Fruit fly (Drosophila melanogaster) whole organism: ENCODE results near the gene hng2.

Experiments
- CG8478 ChIP-seq: fragments of >200 bp; optimal IDR thresholded peaks from 2 replicates; lab custom pipeline; 2018; ENCODE audit warnings: inconsistent platforms
- Dll ChIP-seq: fragments of >200 bp; optimal IDR thresholded peaks from 2 replicates; lab custom pipeline; 2017
- EcR ChIP-seq, 2 experiments: fragments of >200 bp; optimal IDR thresholded peaks; 2 replicates each; lab custom pipeline; 2017; ENCODE audit warnings: missing biosample characterization in 2 of 2, missing genetic modification characterization in 2 of 2, missing genetic modification reagents in 2 of 2
- pan ChIP-seq: fragments of >200 bp; optimal IDR thresholded peaks from 2 replicates; lab custom pipeline; 2017
- psq ChIP-seq: fragments of >200 bp; optimal IDR thresholded peaks from 2 replicates; lab custom pipeline; 2017
- usp ChIP-seq: fragments of >200 bp; optimal IDR thresholded peaks from 2 replicates; lab custom pipeline; 2017; ENCODE audit warnings: missing biosample characterization, missing genetic modification characterization, mixed read lengths

DNA sequence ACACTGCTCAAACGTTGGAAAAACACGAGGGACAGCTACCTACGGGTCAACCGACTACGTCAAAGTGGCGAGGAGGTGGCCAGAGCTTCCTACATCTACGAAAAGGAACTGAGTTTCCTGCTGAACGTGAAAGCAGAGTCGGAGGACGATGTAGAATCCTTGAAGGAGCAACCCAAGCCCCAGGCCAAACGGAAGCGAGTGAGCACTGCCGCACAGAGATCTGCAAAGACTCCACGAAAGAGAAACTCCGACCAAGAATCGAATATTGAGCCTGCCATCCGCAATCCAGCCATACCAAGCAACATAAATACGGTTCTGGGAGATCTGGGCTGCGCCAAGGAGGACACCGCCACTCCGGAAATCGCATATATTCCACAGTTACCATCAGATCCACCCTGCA, 516 bp downstream of the hng2 start:
- TF ChIP-seq usp (GFP tag; lab: Kevin White, UChicago): no peak
- no peak for TF ChIP-seq psq (lab: Kevin White, UChicago)
- TF ChIP-seq EcR (GFP tag; optimal IDR thresholded peaks at IDR 0.05; lab: Kevin White, UChicago): no peak
- TF ChIP-seq Dll: no peak
- TF ChIP-seq pan (lab: Kevin White, UChicago): no peak
- no peak for TF ChIP-seq CG8478 (lab: Kevin White, UChicago)
